Worm (Caenorhabditis elegans): ENCODE data around the gene T05D4.2.

The T05D4.2 gene

DNA sequence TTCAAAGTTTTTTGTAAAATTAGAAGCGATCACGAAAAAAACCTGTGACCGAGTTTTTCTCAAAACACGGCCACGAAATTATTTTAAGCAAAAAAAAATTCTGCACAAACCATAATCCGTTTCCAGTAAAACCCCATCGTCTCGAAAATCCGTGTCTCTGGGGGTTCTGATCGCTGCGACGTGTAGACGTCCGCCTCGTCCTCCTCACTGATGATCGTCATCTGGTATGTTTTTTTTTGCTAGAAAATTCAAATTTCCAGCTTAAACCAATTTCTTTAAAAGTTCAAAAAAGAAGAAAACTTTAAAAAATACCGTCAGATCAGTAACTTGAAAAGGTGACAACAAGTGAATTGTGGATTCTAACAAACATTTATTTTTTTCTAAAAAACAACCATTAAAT lies 16.3 kb downstream of the T05D4.2 start, which contains the start of gene Y76A2B.4:
Gene Y76A2B.4, minus strand, starts transcription at position 241 of the 400 bp plus-strand sequence.
- no peak for TF ChIP-seq ztf-7 (tag; optimal IDR thresholded peaks at IDR 0.05)
- TF ChIP-seq F49E8.2 (tag; optimal IDR thresholded peaks at IDR 0.05; ENCODE audit: borderline replicate concordance): no peak
- 0 out of 2 replicates have a peak, but pooled peaks have one; percentile 14 for TF ChIP-seq hmg-1.1 (GFP tag; IDR thresholded peaks at IDR 0.05)
- TF ChIP-seq ctbp-1 (GFP tag; IDR thresholded peaks at IDR 0.05): no peak
- TF ChIP-seq lsy-2 (tag; optimal IDR thresholded peaks at IDR 0.05): no peak
- TF ChIP-seq Y75B8A.6 (GFP tag; IDR thresholded peaks at IDR 0.05): no peak
- TF ChIP-seq php-3 (GFP tag; IDR thresholded peaks at IDR 0.05): no peak
- peak; percentile 22 for TF ChIP-seq mep-1 (tag; optimal IDR thresholded peaks at IDR 0.05)
- TF ChIP-seq mxl-2 (GFP tag; conservative IDR thresholded peaks at IDR 0.05): no peak
- TF ChIP-seq attf-4 (tag; optimal IDR thresholded peaks at IDR 0.05): no peak
- peak; percentile 25; the same call in 1 of the 2 replicates for TF ChIP-seq T26A8.4 (GFP tag; IDR thresholded peaks at IDR 0.05)
- TF ChIP-seq ceh-82 (tag; optimal IDR thresholded peaks at IDR 0.05): no peak
- no peak for TF ChIP-seq gei-8 (GFP tag; optimal IDR thresholded peaks at IDR 0.05)
- no peak for TF ChIP-seq mxl-3 (GFP tag; optimal IDR thresholded peaks at IDR 0.05)
- no peak for TF ChIP-seq nhr-237 (tag; optimal IDR thresholded peaks at IDR 0.05)
- no peak for TF ChIP-seq lin-29 (GFP tag; IDR thresholded peaks at IDR 0.05)
- no peak for TF ChIP-seq skn-1 (tag; optimal IDR thresholded peaks at IDR 0.05)
- TF ChIP-seq lim-7 (GFP tag; IDR thresholded peaks at IDR 0.05): 0 out of 2 replicates have a peak, but pooled peaks have one; percentile 24
- no peak for TF ChIP-seq madf-9 (GFP tag; conservative IDR thresholded peaks at IDR 0.05)
- no peak for TF ChIP-seq lir-3 (tag; optimal IDR thresholded peaks at IDR 0.05)
- no peak for TF ChIP-seq cey-2 (tag; optimal IDR thresholded peaks at IDR 0.05; ENCODE audit: borderline replicate concordance, insufficient read depth)
- TF ChIP-seq hlh-11 (tag; optimal IDR thresholded peaks at IDR 0.05): peak; percentile 31
- no peak for TF ChIP-seq dpl-1 (GFP tag; optimal IDR thresholded peaks at IDR 0.05)
- TF ChIP-seq daf-16 (GFP tag; optimal IDR thresholded peaks at IDR 0.05): no peak
- peak; percentile 17 for TF ChIP-seq daf-16 (tag; optimal IDR thresholded peaks at IDR 0.05)
- TF ChIP-seq D1046.2 (GFP tag; IDR thresholded peaks at IDR 0.05): no peak
- no peak for TF ChIP-seq nhr-111 (GFP tag; optimal IDR thresholded peaks at IDR 0.05)
- 0 out of 2 replicates have a peak, but pooled peaks have one; percentile 26 for TF ChIP-seq ceh-20 (GFP tag; IDR thresholded peaks at IDR 0.05)
- no peak for TF ChIP-seq jun-1 (tag; optimal IDR thresholded peaks at IDR 0.05)
- TF ChIP-seq dmd-8 (GFP tag; IDR thresholded peaks at IDR 0.05): no peak
- no peak for TF ChIP-seq ztf-11 (tag; optimal IDR thresholded peaks at IDR 0.05)
- no peak for TF ChIP-seq spr-3 (GFP tag; optimal IDR thresholded peaks at IDR 0.05)
- no peak for TF ChIP-seq duxl-1 (tag; optimal IDR thresholded peaks at IDR 0.05; ENCODE audit: poor library complexity)
- TF ChIP-seq sdz-12 (GFP tag; optimal IDR thresholded peaks at IDR 0.05): no peak
- TF ChIP-seq lin-38 (GFP tag; IDR thresholded peaks at IDR 0.05): no peak
- TF ChIP-seq fkh-10 (GFP tag; optimal IDR thresholded peaks at IDR 0.05): no peak
- TF ChIP-seq tra-1 (GFP tag; IDR thresholded peaks at IDR 0.05): no peak
- TF ChIP-seq rbr-2 (tag; optimal IDR thresholded peaks at IDR 0.05): no peak
- TF ChIP-seq snpc-4 (tag; optimal IDR thresholded peaks at IDR 0.05): no peak
- no peak for TF ChIP-seq arid-1 (GFP tag; conservative IDR thresholded peaks at IDR 0.05)
- no peak for TF ChIP-seq ceh-44 (GFP tag; IDR thresholded peaks at IDR 0.05)
- TF ChIP-seq unc-130 (GFP tag; optimal IDR thresholded peaks at IDR 0.05): no peak
- TF ChIP-seq Y5F2A.4 (GFP tag; optimal IDR thresholded peaks at IDR 0.05): no peak
- no peak for TF ChIP-seq egl-27 (tag; optimal IDR thresholded peaks at IDR 0.05)
- TF ChIP-seq lin-1 (GFP tag; IDR thresholded peaks at IDR 0.05): peak; percentile 11; the same call in 1 of the 2 replicates
- TF ChIP-seq mdl-1 (tag; optimal IDR thresholded peaks at IDR 0.05): no peak
- TF ChIP-seq F44E2.7 (GFP tag; IDR thresholded peaks at IDR 0.05): no peak
- no peak for TF ChIP-seq Y105C5A.15 (GFP tag; IDR thresholded peaks at IDR 0.05)
- TF ChIP-seq nhr-41 (GFP tag; IDR thresholded peaks at IDR 0.05): no peak
- no peak for TF ChIP-seq snpc-1.2 (GFP tag; IDR thresholded peaks at IDR 0.05)
- no peak for TF ChIP-seq daf-8 (GFP tag; IDR thresholded peaks at IDR 0.05)
- 0 out of 2 replicates have a peak, but pooled peaks have one; percentile 43 for TF ChIP-seq zfp-3 (GFP tag; conservative IDR thresholded peaks at IDR 0.05)

Data from whole organism, L4 larva.